Fruit fly (Drosophila melanogaster) whole organism, pupa: ENCODE measurements around the gene CG18558.

Experiments used
- CG10348 ChIP-seq: fragments of 200-800 bp; sonication (Bioruptor generic); IDR thresholded peaks from 2 replicates; pipeline ENCODE4 v1.3.6; 2022; ENCODE audit warnings: missing biosample characterization, missing genetic modification characterization
- CG12605 ChIP-seq: fragments of 200-800 bp; sonication (Bioruptor generic); IDR thresholded peaks from 2 replicates; pipeline ENCODE4 v1.3.6; 2022; ENCODE audit warnings: missing biosample characterization, missing genetic modification characterization
- CG13204 ChIP-seq: fragments of 200-800 bp; sonication (Bioruptor generic); optimal IDR thresholded peaks from 2 replicates; lab custom pipeline; 2018; ENCODE audit warnings: missing biosample characterization, mild to moderate bottlenecking, missing genetic modification characterization, moderate library complexity
- CG14655 ChIP-seq: fragments of 200-800 bp; sonication (Bioruptor generic); optimal IDR thresholded peaks from 3 replicates; lab custom pipeline; 2017; ENCODE audit warnings: mild to moderate bottlenecking, missing biosample characterization, missing genetic modification reagents, missing genetic modification characterization
- CG15710 ChIP-seq: fragments of 200-800 bp; sonication (Bioruptor generic); optimal IDR thresholded peaks from 2 replicates; lab custom pipeline; 2018; ENCODE audit warnings: missing biosample characterization, mild to moderate bottlenecking, missing genetic modification characterization, moderate library complexity
- CG17806 ChIP-seq: fragments of 200-800 bp; sonication (Bioruptor generic); optimal IDR thresholded peaks from 2 replicates; lab custom pipeline; 2018; ENCODE audit warnings: missing biosample characterization, mild to moderate bottlenecking, missing genetic modification characterization, moderate library complexity
- CG32121 ChIP-seq: fragments of 200-800 bp; sonication (Bioruptor generic); IDR thresholded peaks from 2 replicates; pipeline ENCODE4 v1.3.6; 2022; ENCODE audit warnings: missing biosample characterization, missing genetic modification characterization
- CG34367 ChIP-seq: fragments of 200-800 bp; sonication (Bioruptor generic); optimal IDR thresholded peaks from 2 replicates; lab custom pipeline; 2018; ENCODE audit warnings: missing biosample characterization, mild to moderate bottlenecking, missing genetic modification characterization
- CG4496 ChIP-seq: fragments of 200-800 bp; sonication (Bioruptor generic); IDR thresholded peaks from 3 replicates; pipeline ENCODE4 v1.3.6; 2022; ENCODE audit warnings: missing biosample characterization, missing genetic modification characterization
- CG8159 ChIP-seq: fragments of 200-800 bp; sonication (Bioruptor generic); optimal IDR thresholded peaks from 3 replicates; lab custom pipeline; 2018; ENCODE audit warnings: missing biosample characterization, mild to moderate bottlenecking, missing genetic modification characterization, moderate library complexity
- CG8301 ChIP-seq: fragments of 200-800 bp; sonication (Bioruptor generic); optimal IDR thresholded peaks from 2 replicates; lab custom pipeline; 2018; ENCODE audit warnings: missing biosample characterization, mild to moderate bottlenecking, missing genetic modification characterization
- CG9948 ChIP-seq: fragments of 200-800 bp; sonication (Bioruptor generic); optimal IDR thresholded peaks from 2 replicates; lab custom pipeline; 2018; ENCODE audit warnings: missing biosample characterization, mild to moderate bottlenecking, missing genetic modification characterization, moderate library complexity
- D1 ChIP-seq: fragments of 200-800 bp; sonication (Bioruptor generic); optimal IDR thresholded peaks from 2 replicates; lab custom pipeline; 2018; ENCODE audit warnings: missing biosample characterization, mild to moderate bottlenecking, missing genetic modification characterization, moderate library complexity
- EcR ChIP-seq: fragments of 200-800 bp; sonication (Bioruptor generic); optimal IDR thresholded peaks from 3 replicates; lab custom pipeline; 2019; ENCODE audit warnings: missing biosample characterization, missing genetic modification characterization, mild to moderate bottlenecking, moderate library complexity, missing genetic modification reagents
- Ets98B ChIP-seq: fragments of 200-800 bp; sonication (Bioruptor generic); IDR thresholded peaks from 2 replicates; pipeline ENCODE4 v1.3.6; 2022; ENCODE audit warnings: missing biosample characterization, missing genetic modification characterization
- Pif1A ChIP-seq: fragments of 200-800 bp; sonication (Bioruptor generic); optimal IDR thresholded peaks from 3 replicates; lab custom pipeline; 2016; ENCODE audit warnings: missing biosample characterization, missing genetic modification characterization
- Pif1B ChIP-seq: fragments of 200-800 bp; sonication (Bioruptor generic); optimal IDR thresholded peaks from 3 replicates; lab custom pipeline; 2016; ENCODE audit warnings: missing biosample characterization, missing genetic modification characterization
- Snoo ChIP-seq: fragments of 200-800 bp; sonication (Bioruptor generic); optimal IDR thresholded peaks from 3 replicates; lab custom pipeline; 2017; ENCODE audit warnings: missing biosample characterization, mild to moderate bottlenecking, missing genetic modification characterization, inconsistent platforms
- fd96Ca ChIP-seq: fragments of 200-800 bp; sonication (Bioruptor generic); IDR thresholded peaks from 3 replicates; pipeline ENCODE4 v1.3.6; 2022; ENCODE audit warnings: missing biosample characterization, missing genetic modification characterization
- gl ChIP-seq: fragments of 200-800 bp; sonication (Bioruptor generic); optimal IDR thresholded peaks from 2 replicates; lab custom pipeline; 2018; ENCODE audit warnings: missing biosample characterization, mild to moderate bottlenecking, missing genetic modification characterization
- rn ChIP-seq: fragments of 200-800 bp; sonication (Bioruptor generic); IDR thresholded peaks from 2 replicates; pipeline ENCODE4 v1.3.6; 2022; ENCODE audit warnings: missing biosample characterization, missing genetic modification characterization

The CG18558 gene

DNA sequence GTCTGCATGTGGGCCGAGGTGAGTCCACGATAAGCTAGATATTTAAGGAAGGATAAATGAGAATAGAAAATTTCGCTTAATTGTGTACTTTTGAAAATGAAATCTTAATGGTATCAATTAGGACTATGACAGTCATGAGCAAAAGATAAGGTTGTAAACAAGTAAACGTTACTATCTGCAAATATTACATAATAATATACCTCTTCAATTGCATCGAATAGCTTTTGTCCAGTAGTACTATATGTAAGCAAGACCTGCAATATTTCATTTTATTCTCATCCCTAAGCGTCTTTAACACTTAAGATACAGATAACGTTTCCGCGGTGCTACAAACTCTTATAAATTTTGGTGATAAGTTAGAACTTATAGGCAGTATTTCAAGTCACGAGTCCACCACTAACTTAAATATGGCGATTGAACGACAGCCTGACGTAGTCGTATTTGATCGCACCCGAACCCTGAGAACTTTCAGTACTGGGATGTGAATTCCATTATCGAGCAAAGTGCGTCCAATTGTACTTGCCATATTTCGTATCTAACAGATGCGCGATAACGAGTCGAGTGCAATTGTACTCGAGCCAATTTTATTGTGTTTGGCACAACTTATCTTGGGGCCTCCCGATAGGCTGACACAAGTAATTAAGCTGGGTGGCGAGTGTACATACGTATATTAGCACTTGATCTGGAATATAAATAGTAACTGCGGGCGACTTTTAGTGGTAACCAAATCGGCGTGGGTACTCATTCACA lies 21.4 kb upstream of the CG18558 start:
- no peak for TF ChIP-seq CG12605 (GFP tag; lab: Robert Waterston, UW)
- TF ChIP-seq CG15710 (tag; lab: Kevin White, UChicago), result no peak
- TF ChIP-seq rn (GFP tag; lab: Robert Waterston, UW), result no peak
- TF ChIP-seq Snoo (tag; lab: Kevin White, UChicago), result no peak
- TF ChIP-seq Pif1A (GFP tag; lab: Kevin White, UChicago), result no peak

DNA sequence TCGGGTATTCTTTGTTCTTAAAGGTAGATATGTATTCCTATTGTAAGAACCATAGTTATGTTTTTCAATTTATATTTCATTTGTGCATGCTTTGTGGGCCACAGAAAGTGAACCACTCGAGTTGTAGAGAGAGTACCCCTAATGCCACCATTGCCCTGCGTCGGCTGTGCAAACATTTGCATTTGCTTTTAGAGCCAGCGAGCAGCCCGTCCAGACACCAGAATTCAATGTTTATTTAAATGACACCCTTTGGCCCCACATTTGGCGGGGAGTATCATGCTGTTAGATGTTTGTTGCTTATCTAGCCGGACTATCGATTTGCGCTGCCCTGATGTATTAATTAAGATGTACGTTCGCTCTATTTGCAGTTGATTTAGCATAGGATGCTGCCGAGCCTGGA lies 20.3 kb upstream of the CG18558 start:
- TF ChIP-seq CG13204 (GFP tag; lab: Kevin White, UChicago), result no peak
- TF ChIP-seq CG32121 (GFP tag; lab: Robert Waterston, UW), result no peak
- TF ChIP-seq gl (tag; lab: Kevin White, UChicago), result no peak
- no peak for TF ChIP-seq CG12605 (GFP tag; lab: Robert Waterston, UW)

dm6 chr2L:2862621-2862962 lies 18.3 kb upstream of the CG18558 start:
- TF ChIP-seq EcR (GFP tag; lab: Kevin White, UChicago) (no peak), D1 (tag; lab: Kevin White, UChicago) (no peak), CG32121 (GFP tag; lab: Robert Waterston, UW) (no peak), Ets98B (GFP tag; lab: Robert Waterston, UW) (no peak), CG12605 (GFP tag; lab: Robert Waterston, UW) (no peak), CG13204 (GFP tag; lab: Kevin White, UChicago) (no peak), CG4496 (no peak), CG9948 (no peak), CG17806 (tag; lab: Kevin White, UChicago) (no peak), CG8301 (tag; lab: Kevin White, UChicago) (no peak), CG15710 (tag; lab: Kevin White, UChicago) (no peak), CG10348 (GFP tag; lab: Robert Waterston, UW) (no peak), Snoo (tag; lab: Kevin White, UChicago) (no peak), CG34367 (tag; lab: Kevin White, UChicago) (no peak), CG8159 (tag; lab: Kevin White, UChicago) (no peak), gl (tag; lab: Kevin White, UChicago) (no peak)

DNA sequence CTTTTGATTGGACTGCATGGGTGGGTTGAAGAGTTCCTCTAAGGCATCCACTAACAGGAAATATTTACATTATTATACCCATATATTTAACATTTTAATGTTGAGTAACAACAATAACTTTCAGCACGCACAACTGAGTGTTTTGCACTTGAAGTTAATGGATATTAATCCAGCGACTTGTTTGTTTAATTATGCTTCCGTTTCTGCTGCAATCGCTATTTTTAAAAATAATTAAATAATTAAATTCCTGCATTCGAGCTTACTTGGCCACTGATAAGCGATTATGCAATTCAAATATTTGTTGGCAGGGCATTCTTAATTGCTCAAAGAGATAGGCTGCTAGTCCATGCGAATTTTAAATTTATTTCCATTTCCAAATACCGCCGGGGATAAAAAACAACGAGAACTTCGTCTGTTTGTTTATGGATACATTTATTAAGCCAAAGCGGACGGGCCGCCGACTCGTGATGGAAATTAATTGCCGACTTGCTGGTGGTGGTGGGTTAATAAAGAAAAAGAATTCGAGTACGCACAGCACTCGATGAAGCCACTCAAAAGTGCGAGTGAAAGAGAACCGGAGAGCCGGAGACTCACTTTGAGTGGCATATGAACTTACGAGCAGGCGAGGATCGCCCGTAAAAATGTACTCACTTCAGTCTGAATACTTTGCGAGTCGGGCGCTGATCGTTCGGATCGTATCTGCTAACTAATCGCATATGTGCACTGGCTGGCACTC lies 17.7 kb upstream of the CG18558 start:
- peak; percentile 20 for TF ChIP-seq EcR (GFP tag; lab: Kevin White, UChicago)
- peak; percentile 75 for TF ChIP-seq fd96Ca
- peak; percentile 21 for TF ChIP-seq CG8159 (tag; lab: Kevin White, UChicago)
- TF ChIP-seq CG4496, result peak; percentile 68
- TF ChIP-seq CG10348 (GFP tag; lab: Robert Waterston, UW), result no peak
- TF ChIP-seq CG15710 (tag; lab: Kevin White, UChicago), result no peak
- peak; percentile 45 for TF ChIP-seq Pif1A (GFP tag; lab: Kevin White, UChicago)
- TF ChIP-seq CG14655, result peak; percentile 46
- peak; percentile 41 for TF ChIP-seq gl (tag; lab: Kevin White, UChicago)
- no peak for TF ChIP-seq rn (GFP tag; lab: Robert Waterston, UW)
- peak; percentile 19 for TF ChIP-seq CG9948
- TF ChIP-seq Ets98B (GFP tag; lab: Robert Waterston, UW), result peak; percentile 58
- TF ChIP-seq CG32121 (GFP tag; lab: Robert Waterston, UW), result peak; percentile 58
- TF ChIP-seq CG8301 (tag; lab: Kevin White, UChicago), result peak; percentile 44
- peak; percentile 7 for TF ChIP-seq CG17806 (tag; lab: Kevin White, UChicago)
- peak; percentile 48 for TF ChIP-seq Pif1B (GFP tag; lab: Kevin White, UChicago)
- TF ChIP-seq CG12605 (GFP tag; lab: Robert Waterston, UW), result no peak; the same call in 1 of the 2 replicates

DNA sequence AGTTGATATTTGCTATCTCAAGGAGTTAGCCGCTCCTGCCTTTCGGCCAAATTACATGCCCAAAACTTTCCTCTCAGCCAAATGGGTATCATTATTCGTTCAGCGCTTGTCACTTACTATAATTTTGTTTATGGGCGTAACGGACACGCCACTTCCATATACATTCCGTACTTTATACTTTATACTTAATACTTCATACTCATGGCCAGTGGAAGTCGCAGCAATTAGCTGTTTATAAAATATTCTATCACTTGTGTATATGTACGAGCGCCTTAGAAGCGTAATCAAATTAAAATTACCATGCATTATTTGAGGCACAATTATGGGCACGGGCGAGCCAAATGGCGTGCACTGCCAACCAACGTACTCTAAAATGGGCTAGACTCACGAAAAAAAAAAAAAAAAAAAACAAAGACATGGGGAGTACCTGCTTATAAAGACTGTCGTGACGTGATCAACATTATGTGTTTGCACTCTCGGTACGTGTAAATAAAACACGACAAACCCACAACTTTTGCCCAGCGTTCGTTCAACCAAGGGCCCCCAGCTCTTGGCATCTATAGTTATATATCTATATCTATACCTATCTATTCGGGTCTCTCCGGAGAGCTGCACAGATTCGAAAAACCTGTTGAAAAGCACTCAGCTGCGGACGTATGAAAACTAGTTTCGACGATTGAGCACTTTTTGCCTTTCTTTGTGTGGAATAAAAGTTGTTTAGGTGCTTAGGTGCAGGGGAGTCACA lies 17.0 kb upstream of the CG18558 start:
- TF ChIP-seq CG15710 (tag; lab: Kevin White, UChicago) (no peak), CG14655 (no peak), fd96Ca (peak; percentile 25; the same call in 1 of the 3 replicates), CG32121 (GFP tag; lab: Robert Waterston, UW) (0 out of 2 replicates have a peak, but pooled peaks have one; percentile 31), EcR (GFP tag; lab: Kevin White, UChicago) (peak; percentile 92), Pif1B (GFP tag; lab: Kevin White, UChicago) (no peak), Ets98B (GFP tag; lab: Robert Waterston, UW) (no peak)
